Fruit fly (Drosophila melanogaster): Measurements from ENCODE around the gene Thor.

Thor gene

dm6 chr2L:3478034-3478880, at the start of gene Thor (continued):
- TF ChIP-seq pb (GFP tag; optimal IDR thresholded peaks at IDR 0.05) (peak; percentile 75), D19B (GFP tag; optimal IDR thresholded peaks at IDR 0.05) (no peak), hth (optimal IDR thresholded peaks at IDR 0.05) (no peak), CG14050 (GFP tag; IDR thresholded peaks at IDR 0.05) (peak; percentile 50; the same call in 1 of the 3 replicates), CG11398 (GFP tag; optimal IDR thresholded peaks at IDR 0.05) (peak; percentile 80), Poxn (GFP tag; IDR thresholded peaks at IDR 0.05) (peak; percentile 31; the same call in 1 of the 2 replicates), Tbp (GFP tag; optimal IDR thresholded peaks at IDR 0.05) (no peak), CG4617 (GFP tag; optimal IDR thresholded peaks at IDR 0.05; ENCODE audit: borderline replicate concordance) (peak; percentile 37), MBD-R2 (GFP tag; IDR thresholded peaks at IDR 0.05) (peak; percentile 21; the same call in 1 of the 2 replicates), CG12942 (GFP tag; optimal IDR thresholded peaks at IDR 0.05) (no peak), YL-1 (GFP tag; optimal IDR thresholded peaks at IDR 0.05) (peak; percentile 76), phol (tag; optimal IDR thresholded peaks at IDR 0.05) (no peak), CG11085 (GFP tag; IDR thresholded peaks at IDR 0.05) (peak; percentile 41; the same call in 1 of the 2 replicates), Stat92E (GFP tag; optimal IDR thresholded peaks at IDR 0.05) (peak in 1 of 3 experiments; percentile 88), B-H2 (GFP tag; optimal IDR thresholded peaks at IDR 0.05) (peak; percentile 82), CG8944 (GFP tag; optimal IDR thresholded peaks at IDR 0.05) (peak; percentile 26), gcm (GFP tag; optimal IDR thresholded peaks at IDR 0.05) (peak; percentile 41), cad (GFP tag; optimal IDR thresholded peaks at IDR 0.05) (no peak), pho (GFP tag; optimal IDR thresholded peaks at IDR 0.05) (peak; percentile 80), CG10147 (GFP tag; optimal IDR thresholded peaks at IDR 0.05) (peak; percentile 6), CG15479 (GFP tag; optimal IDR thresholded peaks at IDR 0.05) (no peak), CG18262 (tag; optimal IDR thresholded peaks at IDR 0.05) (peak; percentile 44), ssp (GFP tag; IDR thresholded peaks at IDR 0.05) (no peak), TFAM (GFP tag; optimal IDR thresholded peaks at IDR 0.05) (no peak), rib (GFP tag; IDR thresholded peaks at IDR 0.05) (peak; percentile 88), CG10321 (GFP tag; IDR thresholded peaks at IDR 0.05) (peak; percentile 58), dm (GFP tag; optimal IDR thresholded peaks at IDR 0.05) (peak; percentile 56), CG15514 (GFP tag; optimal IDR thresholded peaks at IDR 0.05) (peak; percentile 61), CG17359 (tag; optimal IDR thresholded peaks at IDR 0.05) (peak; percentile 69), CG14965 (GFP tag; optimal IDR thresholded peaks at IDR 0.05; ENCODE audit: borderline replicate concordance) (peak; percentile 41), nerfin-1 (tag; optimal IDR thresholded peaks at IDR 0.05) (peak; percentile 63), fru (optimal IDR thresholded peaks at IDR 0.05) (no peak), yki (optimal IDR thresholded peaks at IDR 0.05) (peak; percentile 89), CG1233 (GFP tag; optimal IDR thresholded peaks at IDR 0.05) (peak; percentile 70), CG8388 (GFP tag; optimal IDR thresholded peaks at IDR 0.05) (peak; percentile 24), Dbx (GFP tag; IDR thresholded peaks at IDR 0.05) (peak; percentile 84), ham (GFP tag; IDR thresholded peaks at IDR 0.05) (no peak; the same call in 1 of the 2 replicates), Abd-B (GFP tag; optimal IDR thresholded peaks at IDR 0.05) (no peak), CG10209 (GFP tag; optimal IDR thresholded peaks at IDR 0.05) (peak; percentile 69), CG15601 (tag; optimal IDR thresholded peaks at IDR 0.05) (peak; percentile 36), D19A (tag; optimal IDR thresholded peaks at IDR 0.05) (peak; percentile 45), Meics (GFP tag; optimal IDR thresholded peaks at IDR 0.05) (peak; percentile 70), zen2 (GFP tag; IDR thresholded peaks at IDR 0.05; ENCODE audit: partially characterized antibody) (no peak; the same call in 2 of the 3 replicates), CG32767 (GFP tag; IDR thresholded peaks at IDR 0.05) (peak; percentile 66), hb (GFP tag; IDR thresholded peaks at IDR 0.05; ENCODE audit: partially characterized antibody) (no peak), ftz-f1 (GFP tag; optimal IDR thresholded peaks at IDR 0.05) (peak; percentile 58), pzg (GFP tag; optimal IDR thresholded peaks at IDR 0.05) (peak; percentile 12), gem (tag; optimal IDR thresholded peaks at IDR 0.05) (peak; percentile 17), chinmo (GFP tag; IDR thresholded peaks at IDR 0.05; ENCODE audit: partially characterized antibody) (peak; percentile 98; the same call in 3 of the 4 replicates)
